Worm (Caenorhabditis elegans) whole organism, early embryonic: ENCODE measurements around the gene ctr-9.

Experiments used
- B0310.2 ChIP-seq: sonication (generic microtip); optimal IDR thresholded peaks from 2 replicates; lab custom pipeline; 2016; ENCODE audit warnings: mild to moderate bottlenecking, missing genetic modification characterization, missing compliant biosample characterization
- ama-1 ChIP-seq: fragments of 150-350 bp; optimal IDR thresholded peaks from 2 replicates; lab custom pipeline; 2014
- ceh-13 ChIP-seq: fragments of 200-800 bp; sonication (Bioruptor generic); optimal IDR thresholded peaks from 2 replicates; lab custom pipeline; 2018; ENCODE audit warnings: mild to moderate bottlenecking, missing genetic modification characterization, missing compliant biosample characterization
- ceh-36 ChIP-seq: sonication (generic microtip); optimal IDR thresholded peaks from 2 replicates; lab custom pipeline; 2016; ENCODE audit warnings: missing genetic modification characterization, inconsistent platforms, missing compliant biosample characterization
- ets-7 ChIP-seq: sonication (generic microtip); optimal IDR thresholded peaks from 2 replicates; lab custom pipeline; 2016; ENCODE audit warnings: missing genotype, missing genetic modification characterization, missing compliant biosample characterization
- flt-1 ChIP-seq: fragments of 200-800 bp; sonication (Bioruptor generic); IDR thresholded peaks from 2 replicates; pipeline ENCODE4 v1.3.6; 2022; ENCODE audit warnings: missing genetic modification characterization, missing compliant biosample characterization
- hmg-4 ChIP-seq: fragments of 200-800 bp; sonication (Bioruptor generic); optimal IDR thresholded peaks from 2 replicates; lab custom pipeline; 2018; ENCODE audit warnings: mild to moderate bottlenecking, missing genetic modification characterization, missing compliant biosample characterization
- hnd-1 ChIP-seq: sonication (generic microtip); optimal IDR thresholded peaks from 2 replicates; lab custom pipeline; 2016; ENCODE audit warnings: missing genetic modification characterization, missing compliant biosample characterization
- pes-1 ChIP-seq: fragments of 200-800 bp; sonication (Bioruptor generic); IDR thresholded peaks from 2 replicates; pipeline ENCODE4 v1.3.6; 2022; ENCODE audit warnings: missing genetic modification reagents, missing genetic modification characterization, missing compliant biosample characterization
- scrt-1 ChIP-seq: fragments of 200-800 bp; sonication (Bioruptor generic); IDR thresholded peaks from 2 replicates; pipeline ENCODE4 v1.3.6; 2022; ENCODE audit warnings: missing genetic modification characterization, missing compliant biosample characterization
- sea-1 ChIP-seq: fragments of 200-800 bp; sonication (Bioruptor generic); conservative IDR thresholded peaks from 2 replicates; pipeline ENCODE4 v1.3.6; 2022; ENCODE audit warnings: missing genetic modification characterization, missing compliant biosample characterization
- tbx-37 ChIP-seq: fragments of 200-800 bp; sonication (Bioruptor generic); conservative IDR thresholded peaks from 2 replicates; pipeline ENCODE4 v1.3.6; 2022; ENCODE audit warnings: missing genetic modification reagents, missing genetic modification characterization, missing compliant biosample characterization
- tra-4 ChIP-seq: sonication (generic microtip); optimal IDR thresholded peaks from 2 replicates; lab custom pipeline; 2017; ENCODE audit warnings: missing genetic modification characterization, missing compliant biosample characterization

ce11 chrIII:9489798-9490197, 1.4 kb upstream of the ctr-9 start:
- no peak for TF ChIP-seq ama-1 (lab: Kevin White, UChicago)
- no peak for TF ChIP-seq hmg-4 (GFP tag; lab: Kevin White, UChicago)
- TF ChIP-seq scrt-1 (GFP tag; lab: Robert Waterston, UW), result no peak
- no peak for TF ChIP-seq tbx-37
- TF ChIP-seq ceh-36 (tag; lab: Kevin White, UChicago), result no peak
- no peak for TF ChIP-seq flt-1
- TF ChIP-seq B0310.2 (tag; lab: Kevin White, UChicago), result no peak
- TF ChIP-seq hnd-1, result no peak
- no peak for TF ChIP-seq sea-1 (GFP tag; lab: Robert Waterston, UW)
- TF ChIP-seq tra-4 (tag; lab: Kevin White, UChicago), result no peak
- no peak for TF ChIP-seq pes-1
- no peak for TF ChIP-seq ets-7 (tag; lab: Kevin White, UChicago)
- TF ChIP-seq ceh-13 (GFP tag; lab: Kevin White, UChicago), result no peak
